Fruit fly (Drosophila melanogaster): Measurements from ENCODE around the gene CG17375.

CG17375 gene

DNA sequence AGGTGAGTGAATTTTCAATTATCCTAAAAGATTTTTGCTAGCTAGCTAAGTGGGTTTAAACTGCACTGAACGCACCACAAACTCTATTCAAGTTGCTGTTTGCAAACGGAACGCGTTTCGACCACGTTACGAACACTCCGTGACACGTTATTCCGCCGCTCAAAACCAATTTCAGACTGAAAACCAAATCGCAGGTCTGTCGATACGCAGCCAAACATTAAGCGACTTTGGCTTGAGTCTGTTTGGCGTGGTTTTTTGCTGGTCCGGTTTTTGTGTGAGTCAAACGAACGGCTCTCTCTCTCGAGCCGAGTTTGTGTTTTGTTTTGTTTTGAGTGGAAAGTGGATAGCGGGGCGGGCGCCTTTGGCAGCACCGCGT, 11.2 kb downstream of the CG17375 start (continued):
- TF ChIP-seq odd (GFP tag; optimal IDR thresholded peaks at IDR 0.05) (no peak), toy (GFP tag; IDR thresholded peaks at IDR 0.05) (no peak), Dbx (GFP tag; IDR thresholded peaks at IDR 0.05) (no peak), CG11085 (GFP tag; IDR thresholded peaks at IDR 0.05) (no peak), CG3065 (GFP tag; optimal IDR thresholded peaks at IDR 0.05) (no peak), CG17359 (tag; optimal IDR thresholded peaks at IDR 0.05) (peak; percentile 22), rib (GFP tag; IDR thresholded peaks at IDR 0.05) (0 out of 2 replicates have a peak, but pooled peaks have one; percentile 10), hth (optimal IDR thresholded peaks at IDR 0.05) (no peak), h (optimal IDR thresholded peaks at IDR 0.05) (no peak), amos (GFP tag; IDR thresholded peaks at IDR 0.05; ENCODE audit: partially characterized antibody) (peak; percentile 14; the same call in 1 of the 2 replicates), Hr39 (optimal IDR thresholded peaks at IDR 0.05) (no peak), vvl (GFP tag; IDR thresholded peaks at IDR 0.05) (peak; percentile 23; the same call in 1 of the 2 replicates), fu2 (GFP tag; optimal IDR thresholded peaks at IDR 0.05) (no peak), Stat92E (GFP tag; optimal IDR thresholded peaks at IDR 0.05) (peak in 1 of 3 experiments; percentile 8), CG16779 (GFP tag; IDR thresholded peaks at IDR 0.05) (0 out of 2 replicates have a peak, but pooled peaks have one; percentile 16), z (GFP tag; IDR thresholded peaks at IDR 0.05) (peak; percentile 97), Jarid2 (GFP tag; optimal IDR thresholded peaks at IDR 0.05) (peak; percentile 89), dimm (GFP tag; IDR thresholded peaks at IDR 0.05) (no peak), otp (GFP tag; IDR thresholded peaks at IDR 0.05) (no peak), sisA (GFP tag; IDR thresholded peaks at IDR 0.05) (no peak), nom (GFP tag; optimal IDR thresholded peaks at IDR 0.05) (peak; percentile 22), NC2α (GFP tag; optimal IDR thresholded peaks at IDR 0.05) (no peak), CG10543 (GFP tag; optimal IDR thresholded peaks at IDR 0.05) (peak; percentile 20), cg (GFP tag; optimal IDR thresholded peaks at IDR 0.05) (peak; percentile 33), Scr (GFP tag; IDR thresholded peaks at IDR 0.05; ENCODE audit: partially characterized antibody) (peak; percentile 25; the same call in 1 of the 2 replicates), Opbp (GFP tag; IDR thresholded peaks at IDR 0.05; ENCODE audit: partially characterized antibody) (peak; percentile 48; the same call in 1 of the 3 replicates), chinmo (GFP tag; IDR thresholded peaks at IDR 0.05; ENCODE audit: partially characterized antibody) (peak; percentile 74; the same call in 1 of the 4 replicates), pros (GFP tag; optimal IDR thresholded peaks at IDR 0.05) (peak; percentile 97), CG3163 (GFP tag; optimal IDR thresholded peaks at IDR 0.05) (peak; percentile 97), CG9437 (GFP tag; optimal IDR thresholded peaks at IDR 0.05) (peak; percentile 6), CG7786 (GFP tag; optimal IDR thresholded peaks at IDR 0.05) (no peak), CG7839 (tag; optimal IDR thresholded peaks at IDR 0.05) (no peak)

DNA sequence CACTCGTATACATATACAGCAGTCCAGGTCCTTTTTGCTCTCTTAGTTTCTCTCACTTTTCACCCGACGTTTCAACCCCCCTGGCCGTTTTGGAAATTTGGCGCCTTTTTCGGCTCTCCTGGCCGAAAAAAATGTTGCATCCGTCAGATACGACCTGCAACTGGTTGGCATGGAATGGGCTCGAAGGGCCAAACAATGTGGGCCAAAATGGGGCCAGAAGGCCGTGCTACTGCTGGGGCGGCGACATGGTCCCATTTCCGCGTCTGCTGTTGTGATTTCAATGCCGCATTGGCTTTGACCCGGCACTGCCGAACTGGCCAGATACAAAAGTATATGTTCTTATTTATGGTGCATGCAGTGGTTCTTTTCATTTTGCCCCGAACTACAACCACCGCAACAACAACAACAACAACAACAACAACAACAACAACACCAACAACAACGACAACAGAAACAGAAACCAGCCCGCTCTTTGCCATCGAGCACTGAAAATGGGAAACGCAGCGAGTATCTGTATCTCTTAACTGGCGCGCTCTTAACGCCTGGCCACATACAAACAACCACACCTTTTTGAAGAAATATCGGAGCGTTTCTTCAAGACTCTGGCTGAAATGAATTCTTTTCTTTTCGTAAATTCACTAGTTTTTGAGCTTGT, 11.7 kb downstream of the CG17375 start:
- TF ChIP-seq CG10543 (GFP tag; optimal IDR thresholded peaks at IDR 0.05) (no peak), so (GFP tag; IDR thresholded peaks at IDR 0.05) (0 out of 3 replicates have a peak, but pooled peaks have one; percentile 17), wek (GFP tag; optimal IDR thresholded peaks at IDR 0.05) (no peak), kni (GFP tag; optimal IDR thresholded peaks at IDR 0.05) (peak; percentile 59), kah (GFP tag; optimal IDR thresholded peaks at IDR 0.05) (peak; percentile 54), fd96Cb (tag; optimal IDR thresholded peaks at IDR 0.05) (no peak), inv (GFP tag; IDR thresholded peaks at IDR 0.05; ENCODE audit: partially characterized antibody) (no peak), CG32767 (GFP tag; IDR thresholded peaks at IDR 0.05) (no peak), CG2116 (GFP tag; optimal IDR thresholded peaks at IDR 0.05) (no peak), Bgb (GFP tag; IDR thresholded peaks at IDR 0.05; ENCODE audit: partially characterized antibody) (no peak), Taf1 (GFP tag; IDR thresholded peaks at IDR 0.05) (no peak), Lpt (GFP tag; optimal IDR thresholded peaks at IDR 0.05) (no peak), CG17829 (tag; optimal IDR thresholded peaks at IDR 0.05) (no peak), odd (GFP tag; optimal IDR thresholded peaks at IDR 0.05) (peak; percentile 7), run (tag; optimal IDR thresholded peaks at IDR 0.05) (no peak), ato (GFP tag; IDR thresholded peaks at IDR 0.05; ENCODE audit: partially characterized antibody) (no peak), Trl (optimal IDR thresholded peaks at IDR 0.05) (peak; percentile 83 to 90), Trl (GFP tag; optimal IDR thresholded peaks at IDR 0.05) (no peak), dan (GFP tag; IDR thresholded peaks at IDR 0.05) (no peak), Med (GFP tag) (peak; percentile 71), CG31224 (GFP tag; IDR thresholded peaks at IDR 0.05) (no peak), CG7839 (tag; optimal IDR thresholded peaks at IDR 0.05) (peak; percentile 2)
